Worm (Caenorhabditis elegans): Measurements from ENCODE around the gene str-136.

DNA sequence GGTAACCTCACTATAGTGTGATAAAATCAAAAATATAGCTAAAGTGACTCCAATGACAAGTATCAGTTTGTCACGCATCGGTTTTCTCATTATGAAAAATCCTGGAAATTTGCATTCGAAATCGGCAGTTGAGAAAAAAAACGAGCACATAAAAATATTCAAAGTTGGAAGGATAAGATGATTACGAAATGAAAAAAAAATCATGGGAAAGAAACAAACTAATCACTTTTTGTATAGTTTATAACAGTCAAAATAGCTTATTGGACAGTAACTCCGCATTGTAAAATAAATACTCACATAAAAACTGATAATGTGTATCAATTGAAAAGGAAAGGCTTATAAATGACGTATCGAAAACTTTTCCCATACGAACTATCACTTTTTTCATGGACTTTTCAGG, 35.9 kb downstream of the str-136 start, which contains the start of gene C16D9.4:
- TF ChIP-seq ets-4 (tag; optimal IDR thresholded peaks at IDR 0.05), result no peak
- no peak for TF ChIP-seq nhr-232 (tag; optimal IDR thresholded peaks at IDR 0.05)
- no peak for TF ChIP-seq ceh-6 (GFP tag; optimal IDR thresholded peaks at IDR 0.05)
- no peak for TF ChIP-seq rnt-1 (tag; optimal IDR thresholded peaks at IDR 0.05)
- TF ChIP-seq ceh-2 (tag; optimal IDR thresholded peaks at IDR 0.05), result no peak
- TF ChIP-seq lim-6 (tag; optimal IDR thresholded peaks at IDR 0.05), result no peak
- TF ChIP-seq ceh-31 (tag; optimal IDR thresholded peaks at IDR 0.05), result no peak
